Worm (Caenorhabditis elegans): ENCODE data around the gene R151.8.

R151.8 gene

ce11 chrIII:7198838-7199237 lies 30.7 kb downstream of the R151.8 start, which contains the start of gene pfd-5:
Gene pfd-5 (minus strand): TSS chrIII:7198884.
- TF ChIP-seq mxl-2 (GFP tag; conservative IDR thresholded peaks at IDR 0.05) (no peak), mes-2 (tag; optimal IDR thresholded peaks at IDR 0.05; ENCODE audit: poor library complexity, severe bottlenecking) (peak; percentile 98), unc-130 (GFP tag; optimal IDR thresholded peaks at IDR 0.05) (peak; percentile 57), nhr-111 (GFP tag; optimal IDR thresholded peaks at IDR 0.05) (no peak), daf-16 (GFP tag; optimal IDR thresholded peaks at IDR 0.05) (no peak), daf-16 (tag; optimal IDR thresholded peaks at IDR 0.05) (peak; percentile 15), lin-38 (GFP tag; IDR thresholded peaks at IDR 0.05) (peak; percentile 53), mep-1 (tag; optimal IDR thresholded peaks at IDR 0.05) (peak; percentile 41), lsy-2 (tag; optimal IDR thresholded peaks at IDR 0.05) (peak in 1 of 2 experiments; percentile 84), F49E8.2 (tag; optimal IDR thresholded peaks at IDR 0.05; ENCODE audit: borderline replicate concordance) (no peak), hif-1 (tag; optimal IDR thresholded peaks at IDR 0.05) (peak in 1 of 2 experiments; percentile 88), mdl-1 (tag; optimal IDR thresholded peaks at IDR 0.05) (no peak), ceh-44 (GFP tag; IDR thresholded peaks at IDR 0.05) (0 out of 2 replicates have a peak, but pooled peaks have one; percentile 26), hlh-30 (tag; optimal IDR thresholded peaks at IDR 0.05; ENCODE audit: insufficient read depth) (peak; percentile 36), zfp-3 (GFP tag; conservative IDR thresholded peaks at IDR 0.05) (no peak), nhr-10 (tag; optimal IDR thresholded peaks at IDR 0.05) (no peak), lin-13 (GFP tag; optimal IDR thresholded peaks at IDR 0.05) (no peak), lim-7 (GFP tag; IDR thresholded peaks at IDR 0.05) (no peak), R02D3.7 (tag; optimal IDR thresholded peaks at IDR 0.05) (no peak), dve-1 (tag; optimal IDR thresholded peaks at IDR 0.05; ENCODE audit: insufficient read depth) (peak; percentile 22), skn-1 (tag; optimal IDR thresholded peaks at IDR 0.05) (no peak), spr-3 (GFP tag; optimal IDR thresholded peaks at IDR 0.05) (no peak), madf-5 (GFP tag; IDR thresholded peaks at IDR 0.05) (no peak), nhr-77 (tag; optimal IDR thresholded peaks at IDR 0.05) (no peak), ceh-82 (tag; optimal IDR thresholded peaks at IDR 0.05) (no peak), lin-15B (tag; optimal IDR thresholded peaks at IDR 0.05) (no peak), dpl-1 (GFP tag; optimal IDR thresholded peaks at IDR 0.05) (peak; percentile 92), Y5F2A.4 (GFP tag; optimal IDR thresholded peaks at IDR 0.05) (no peak), dmd-6 (GFP tag; IDR thresholded peaks at IDR 0.05) (no peak)

- no peak for TF ChIP-seq zfp-3 (GFP tag; conservative IDR thresholded peaks at IDR 0.05)
- TF ChIP-seq aha-1 (tag), result peak; percentile 31
- TF ChIP-seq nhr-10 (tag; optimal IDR thresholded peaks at IDR 0.05), result no peak
Observed at ce11 chrIII:7197973-7198372, 31.6 kb downstream of the R151.8 start, which contains the start of gene exos-9. Gene exos-9 (minus strand): TSS chrIII:7198073.

ce11 chrIII:7195325-7195724 lies 34.3 kb downstream of the R151.8 start, which contains the start of gene F37C12.18:
Gene F37C12.18 (minus strand): TSS chrIII:7195425.
- TF ChIP-seq aha-1 (tag), result peak; percentile 68
- TF ChIP-seq F49E8.2 (tag; optimal IDR thresholded peaks at IDR 0.05; ENCODE audit: borderline replicate concordance), result no peak

ce11 chrIII:7192942-7193665 lies 36.5 kb downstream of the R151.8 start, which contains the start of gene mec-14:
Gene mec-14 (minus strand): TSS chrIII:7192992.
- no peak for TF ChIP-seq nhr-41 (GFP tag; IDR thresholded peaks at IDR 0.05)
- TF ChIP-seq dve-1 (tag; optimal IDR thresholded peaks at IDR 0.05; ENCODE audit: insufficient read depth), result no peak
- TF ChIP-seq madf-5 (GFP tag; IDR thresholded peaks at IDR 0.05), result no peak
- no peak for TF ChIP-seq spr-1 (tag; optimal IDR thresholded peaks at IDR 0.05)
- no peak for TF ChIP-seq mep-1 (tag; optimal IDR thresholded peaks at IDR 0.05)
- no peak for TF ChIP-seq F37D6.2 (tag; optimal IDR thresholded peaks at IDR 0.05)
- TF ChIP-seq Y48G9A.11 (GFP tag; IDR thresholded peaks at IDR 0.05), result no peak
- no peak for TF ChIP-seq T20F7.1 (GFP tag; optimal IDR thresholded peaks at IDR 0.05)
- TF ChIP-seq lin-15B (tag; optimal IDR thresholded peaks at IDR 0.05), result no peak
- no peak for TF ChIP-seq zag-1 (tag; optimal IDR thresholded peaks at IDR 0.05)
- TF ChIP-seq lin-29 (GFP tag; IDR thresholded peaks at IDR 0.05), result no peak

All from whole organism, L4 larva.